Worm (Caenorhabditis elegans) whole organism, L2 larva: ENCODE measurements around the gene B0303.4.

ENCODE experiments used
- C34F6.9 ChIP-seq: fragments of 150-350 bp; optimal IDR thresholded peaks from 2 replicates; lab custom pipeline; 2014; ENCODE audit warnings: missing biosample characterization, missing genetic modification characterization
- F13H6.1 ChIP-seq: sonication (generic microtip); optimal IDR thresholded peaks from 2 replicates; lab custom pipeline; 2016; ENCODE audit warnings: missing genetic modification characterization, missing compliant biosample characterization
- R02D3.7 ChIP-seq: fragments of 150-350 bp; optimal IDR thresholded peaks from 2 replicates; lab custom pipeline; 2014; ENCODE audit warnings: missing biosample characterization, missing genetic modification characterization
- ZK546.5 ChIP-seq: sonication (generic microtip); optimal IDR thresholded peaks from 2 replicates; lab custom pipeline; 2017; ENCODE audit warnings: missing biosample characterization, missing genetic modification characterization
- alr-1 ChIP-seq: fragments of 150-350 bp; optimal IDR thresholded peaks from 2 replicates; lab custom pipeline; 2014; ENCODE audit warnings: missing biosample characterization, missing genetic modification characterization
- aly-2 ChIP-seq: fragments of 150-350 bp; optimal IDR thresholded peaks from 2 replicates; lab custom pipeline; 2014; ENCODE audit warnings: missing biosample characterization, missing genetic modification characterization
- ama-1 ChIP-seq: fragments of 150-350 bp; optimal IDR thresholded peaks from 2 replicates; lab custom pipeline; 2018; ENCODE audit warnings: inconsistent platforms
- blmp-1 ChIP-seq: sonication (generic microtip); optimal IDR thresholded peaks from 2 replicates; lab custom pipeline; 2017; ENCODE audit warnings: missing genetic modification characterization, mild to moderate bottlenecking, missing compliant biosample characterization, antibody characterized with exemption, moderate library complexity; ENCODE audit not compliant: insufficient read depth
- ceh-16 ChIP-seq: fragments of 150-350 bp; optimal IDR thresholded peaks from 2 replicates; lab custom pipeline; 2014; ENCODE audit warnings: missing biosample characterization, missing genetic modification characterization
- ceh-82 ChIP-seq: fragments of 150-350 bp; optimal IDR thresholded peaks from 2 replicates; lab custom pipeline; 2014; ENCODE audit warnings: missing biosample characterization, missing genetic modification characterization
- crh-2 ChIP-seq: sonication (generic microtip); optimal IDR thresholded peaks from 2 replicates; lab custom pipeline; 2017; ENCODE audit warnings: missing biosample characterization, missing genetic modification characterization
- egl-27 ChIP-seq: sonication (generic microtip); optimal IDR thresholded peaks from 3 replicates; lab custom pipeline; 2017; ENCODE audit warnings: missing biosample characterization, missing genetic modification reagents, missing genetic modification characterization
- fos-1 ChIP-seq: fragments of 150-350 bp; optimal IDR thresholded peaks from 2 replicates; lab custom pipeline; 2014; ENCODE audit warnings: missing biosample characterization, missing genetic modification characterization
- gmeb-1 ChIP-seq: fragments of 150-350 bp; optimal IDR thresholded peaks from 2 replicates; lab custom pipeline; 2014; ENCODE audit warnings: missing biosample characterization, missing genetic modification characterization
- lin-11 ChIP-seq: fragments of 150-350 bp; sonication (generic microtip); optimal IDR thresholded peaks from 2 replicates; lab custom pipeline; 2014; ENCODE audit warnings: missing biosample characterization, missing genetic modification characterization, inconsistent platforms, mixed read lengths
- lin-13 ChIP-seq: fragments of 150-350 bp; optimal IDR thresholded peaks from 2 replicates; lab custom pipeline; 2014; ENCODE audit warnings: missing biosample characterization, missing genetic modification reagents, missing genetic modification characterization
- lin-39 ChIP-seq: fragments of 150-350 bp; optimal IDR thresholded peaks from 2 replicates; lab custom pipeline; 2014; ENCODE audit warnings: missing biosample characterization, missing genetic modification reagents, missing genetic modification characterization
- lsy-2 ChIP-seq, 2 experiments: fragments of 150-350 bp in 1 of 2; sonication (generic microtip) in 1 of 2; optimal IDR thresholded peaks; 2 replicates each; lab custom pipeline; 2014 to 2017; ENCODE audit warnings: missing biosample characterization in 2 of 2, missing genetic modification characterization in 2 of 2
- mbf-1 ChIP-seq: sonication (generic microtip); optimal IDR thresholded peaks from 2 replicates; lab custom pipeline; 2017; ENCODE audit warnings: missing biosample characterization, missing genetic modification characterization
- nhr-10 ChIP-seq: sonication (generic microtip); optimal IDR thresholded peaks from 2 replicates; lab custom pipeline; 2017; ENCODE audit warnings: missing biosample characterization, missing genetic modification characterization
- nhr-11 ChIP-seq: fragments of 150-350 bp; optimal IDR thresholded peaks from 2 replicates; lab custom pipeline; 2014; ENCODE audit warnings: missing biosample characterization, missing genetic modification characterization
- nhr-129 ChIP-seq: fragments of 150-350 bp; optimal IDR thresholded peaks from 2 replicates; lab custom pipeline; 2014; ENCODE audit warnings: missing biosample characterization, missing genetic modification characterization
- nhr-21 ChIP-seq: fragments of 150-350 bp; optimal IDR thresholded peaks from 2 replicates; lab custom pipeline; 2014; ENCODE audit warnings: missing biosample characterization, missing genetic modification characterization
- nhr-23 ChIP-seq: fragments of 150-350 bp; optimal IDR thresholded peaks from 2 replicates; lab custom pipeline; 2014; ENCODE audit warnings: missing biosample characterization, missing genetic modification reagents, missing genetic modification characterization
- nhr-237 ChIP-seq: fragments of 150-350 bp; optimal IDR thresholded peaks from 2 replicates; lab custom pipeline; 2014; ENCODE audit warnings: missing biosample characterization, missing genetic modification characterization
- nhr-25 ChIP-seq: fragments of 150-350 bp; sonication (generic microtip); optimal IDR thresholded peaks from 3 replicates; lab custom pipeline; 2014; ENCODE audit warnings: missing biosample characterization, missing genetic modification characterization
- nhr-77 ChIP-seq: fragments of 150-350 bp; optimal IDR thresholded peaks from 2 replicates; lab custom pipeline; 2014; ENCODE audit warnings: missing biosample characterization, missing genetic modification characterization
- peb-1 ChIP-seq: fragments of 150-350 bp; optimal IDR thresholded peaks from 2 replicates; lab custom pipeline; 2014; ENCODE audit warnings: missing biosample characterization, missing genetic modification characterization
- sem-4 ChIP-seq: fragments of 150-350 bp; optimal IDR thresholded peaks from 2 replicates; lab custom pipeline; 2014; ENCODE audit warnings: missing biosample characterization, missing genetic modification reagents, missing genetic modification characterization
- skn-1 ChIP-seq: sonication (generic microtip); optimal IDR thresholded peaks from 2 replicates; lab custom pipeline; 2017; ENCODE audit warnings: missing biosample characterization, missing genetic modification characterization
- sma-3 ChIP-seq: sonication (generic microtip); optimal IDR thresholded peaks from 2 replicates; lab custom pipeline; 2016; ENCODE audit warnings: missing genetic modification reagents, missing genetic modification characterization, missing compliant biosample characterization
- snpc-4 ChIP-seq: fragments of 150-350 bp; optimal IDR thresholded peaks from 2 replicates; lab custom pipeline; 2014; ENCODE audit warnings: missing biosample characterization, missing genetic modification characterization
- unc-39 ChIP-seq: fragments of 150-350 bp; optimal IDR thresholded peaks from 2 replicates; lab custom pipeline; 2014; ENCODE audit warnings: missing biosample characterization, missing genetic modification characterization
- unc-55 ChIP-seq: fragments of 150-350 bp; sonication (generic microtip); optimal IDR thresholded peaks from 3 replicates; lab custom pipeline; 2014; ENCODE audit warnings: missing biosample characterization, missing genetic modification reagents, missing genetic modification characterization
- zag-1 ChIP-seq: fragments of 150-350 bp; optimal IDR thresholded peaks from 2 replicates; lab custom pipeline; 2014; ENCODE audit warnings: missing biosample characterization, missing genetic modification characterization
- ztf-1 ChIP-seq: fragments of 200-800 bp; sonication (Bioruptor generic); conservative IDR thresholded peaks from 2 replicates; pipeline ENCODE4 v1.3.6; 2022; ENCODE audit warnings: missing genetic modification characterization, missing compliant biosample characterization
- ztf-4 ChIP-seq: fragments of 150-350 bp; optimal IDR thresholded peaks from 2 replicates; lab custom pipeline; 2014; ENCODE audit warnings: missing biosample characterization, missing genetic modification characterization

Gene B0303.4

ce11 chrIII:8658367-8658761 is 31.3 kb upstream of the B0303.4 start (continued):
- TF ChIP-seq crh-2 (tag; lab: Kevin White, UChicago): peak; percentile 99
- TF ChIP-seq lin-11 (tag; lab: Kevin White, UChicago): peak; percentile 53
- peak; percentile 28 to 91 for TF ChIP-seq lsy-2 (tag; optimal IDR thresholded peaks at IDR 0.05; lab: Kevin White, UChicago)
- TF ChIP-seq nhr-21: peak; percentile 97
- peak; percentile 96 for TF ChIP-seq C34F6.9 (tag; lab: Kevin White, UChicago)
- TF ChIP-seq ztf-4: peak; percentile 93
- peak; percentile 98 for TF ChIP-seq F13H6.1 (tag; lab: Kevin White, UChicago)
- TF ChIP-seq, all 48 proteins: peak for 26

ce11 chrIII:8663143-8663542 is 26.5 kb upstream of the B0303.4 start:
- peak; percentile 28 for TF ChIP-seq nhr-25
- no peak for TF ChIP-seq snpc-4
- no peak for TF ChIP-seq nhr-10 (tag; lab: Kevin White, UChicago)

- TF ChIP-seq mbf-1 (tag; lab: Kevin White, UChicago): no peak
- TF ChIP-seq lsy-2 (tag; optimal IDR thresholded peaks at IDR 0.05; lab: Kevin White, UChicago): peak in 1 of 2 experiments; percentile 60
- TF ChIP-seq egl-27 (tag; lab: Kevin White, UChicago): no peak
- TF ChIP-seq C34F6.9 (tag; lab: Kevin White, UChicago): peak; percentile 26
Measured at ce11 chrIII:8664897-8665388, 24.7 kb upstream of the B0303.4 start, which contains the start of gene F22B7.1. Gene F22B7.1, plus strand, starts transcription at chrIII:8665338.

ce11 chrIII:8667382-8667781 is 22.3 kb upstream of the B0303.4 start, which contains the start of gene dpy-19:
Gene dpy-19, minus strand, starts transcription at chrIII:8667482.
- TF ChIP-seq ama-1 (lab: Kevin White, UChicago): no peak
- no peak for TF ChIP-seq nhr-77 (tag; lab: Kevin White, UChicago)
- no peak for TF ChIP-seq ZK546.5
- TF ChIP-seq nhr-10 (tag; lab: Kevin White, UChicago): no peak
- no peak for TF ChIP-seq snpc-4
- TF ChIP-seq crh-2 (tag; lab: Kevin White, UChicago): no peak
- TF ChIP-seq fos-1 (tag; lab: Kevin White, UChicago): no peak
- no peak for TF ChIP-seq C34F6.9 (tag; lab: Kevin White, UChicago)
- no peak for TF ChIP-seq nhr-21
- TF ChIP-seq ceh-82: no peak
- TF ChIP-seq gmeb-1: no peak
- TF ChIP-seq alr-1: no peak
- TF ChIP-seq nhr-11 (tag; lab: Kevin White, UChicago): no peak
- no peak for TF ChIP-seq lin-11 (tag; lab: Kevin White, UChicago)
- TF ChIP-seq nhr-129 (tag; lab: Kevin White, UChicago): no peak
- no peak for TF ChIP-seq unc-55 (GFP tag; lab: Kevin White, UChicago)
- TF ChIP-seq ztf-1 (GFP tag; lab: Robert Waterston, UW): no peak

ce11 chrIII:8668717-8669116 is 20.9 kb upstream of the B0303.4 start:
- TF ChIP-seq skn-1 (tag; lab: Kevin White, UChicago) (no peak), peb-1 (tag; lab: Kevin White, UChicago) (no peak), lsy-2 (tag; optimal IDR thresholded peaks at IDR 0.05; lab: Kevin White, UChicago) (no peak), gmeb-1 (no peak)

ce11 chrIII:8674980-8675485 is 14.6 kb upstream of the B0303.4 start, which contains the start of gene pgl-2:
Gene pgl-2, minus strand, starts transcription at chrIII:8675435.
- peak in 1 of 2 experiments; percentile 2 for TF ChIP-seq lsy-2 (tag; optimal IDR thresholded peaks at IDR 0.05; lab: Kevin White, UChicago)
- no peak for TF ChIP-seq blmp-1

- TF ChIP-seq F13H6.1 (tag; lab: Kevin White, UChicago) (peak; percentile 53), ama-1 (lab: Kevin White, UChicago) (no peak), sem-4 (tag; lab: Kevin White, UChicago) (peak; percentile 34), nhr-77 (tag; lab: Kevin White, UChicago) (no peak), snpc-4 (no peak), nhr-237 (tag; lab: Kevin White, UChicago) (no peak), ceh-16 (tag; lab: Kevin White, UChicago) (no peak), peb-1 (tag; lab: Kevin White, UChicago) (no peak), nhr-21 (peak; percentile 64), R02D3.7 (tag; lab: Kevin White, UChicago) (no peak), unc-39 (no peak), blmp-1 (no peak), unc-55 (GFP tag; lab: Kevin White, UChicago) (peak; percentile 82), ztf-1 (GFP tag; lab: Robert Waterston, UW) (no peak), fos-1 (tag; lab: Kevin White, UChicago) (peak; percentile 43), C34F6.9 (tag; lab: Kevin White, UChicago) (peak; percentile 64), skn-1 (tag; lab: Kevin White, UChicago) (no peak), lin-13 (GFP tag; lab: Kevin White, UChicago) (peak; percentile 60), nhr-129 (tag; lab: Kevin White, UChicago) (peak; percentile 91), lin-11 (tag; lab: Kevin White, UChicago) (peak; percentile 32), lin-39 (tag; lab: Kevin White, UChicago) (no peak), zag-1 (tag; lab: Kevin White, UChicago) (peak; percentile 68), nhr-11 (tag; lab: Kevin White, UChicago) (no peak), aly-2 (no peak), nhr-23 (tag; lab: Kevin White, UChicago) (no peak), egl-27 (tag; lab: Kevin White, UChicago) (peak; percentile 54), sma-3 (GFP tag; lab: Kevin White, UChicago) (peak; percentile 62), ZK546.5 (no peak)
Measured at ce11 chrIII:8678371-8678770, 11.3 kb upstream of the B0303.4 start.
